1 fruit fly cellular context compared by ENCODE assay signal in genomic region chrX:6794190-6794589, dm6.
TF ChIP-seq lines count a peak whose summit lies in the region.

No protein-coding gene starts in this region.

TF ChIP-seq in whole organism, embryonic, 481 proteins besides CTCF, POLR2A, EP300 and RAD21 (continued from another document):
- TF ChIP-seq CG6272 (GFP tag; IDR thresholded peaks at IDR 0.05; lab: Robert Waterston, UW) (0 out of 2 replicates have a peak, but pooled peaks have one; percentile 28), lola (GFP tag; optimal IDR thresholded peaks at IDR 0.05; lab: Kevin White, UChicago) (peak in 1 of 3 experiments; percentile 50), ERR (GFP tag; optimal IDR thresholded peaks at IDR 0.05; lab: Kevin White, UChicago) (peak; percentile 46), CG8388 (GFP tag; optimal IDR thresholded peaks at IDR 0.05; lab: Kevin White, UChicago) (peak; percentile 73), Trl (optimal IDR thresholded peaks at IDR 0.05; lab: Kevin White, UChicago) (no peak), Trl (GFP tag; optimal IDR thresholded peaks at IDR 0.05; lab: Kevin White, UChicago) (peak; percentile 74), CG34422 (GFP tag; IDR thresholded peaks at IDR 0.05; lab: Robert Waterston, UW) (peak; percentile 87), CG17385 (GFP tag; optimal IDR thresholded peaks at IDR 0.05; lab: Kevin White, UChicago) (peak; percentile 80), Ravus (GFP tag; IDR thresholded peaks at IDR 0.05; lab: Robert Waterston, UW) (peak; percentile 63), sr (GFP tag; IDR thresholded peaks at IDR 0.05; lab: Robert Waterston, UW) (peak; percentile 44; the same call in 1 of the 3 replicates), ttk (GFP tag; IDR thresholded peaks at IDR 0.05; lab: Robert Waterston, UW) (peak; percentile 84), CG7372 (GFP tag; IDR thresholded peaks at IDR 0.05; lab: Robert Waterston, UW) (peak; percentile 76), CG7963 (GFP tag; IDR thresholded peaks at IDR 0.05; lab: Robert Waterston, UW; ENCODE audit: partially characterized antibody) (no peak), CG43689 (GFP tag; IDR thresholded peaks at IDR 0.05; lab: Robert Waterston, UW) (peak; percentile 74), H15 (GFP tag; IDR thresholded peaks at IDR 0.05; lab: Robert Waterston, UW) (peak; percentile 70), Abd-B (GFP tag; optimal IDR thresholded peaks at IDR 0.05; lab: Kevin White, UChicago) (peak; percentile 81), CG9817 (tag; optimal IDR thresholded peaks at IDR 0.05; lab: Kevin White, UChicago) (peak; percentile 78), CG2120 (GFP tag; optimal IDR thresholded peaks at IDR 0.05; lab: Kevin White, UChicago) (peak; percentile 89), CG1603 (tag; optimal IDR thresholded peaks at IDR 0.05; lab: Kevin White, UChicago) (peak; percentile 93), Mad (GFP tag; optimal IDR thresholded peaks at IDR 0.05; lab: Kevin White, UChicago) (peak; percentile 78), abd-A (tag; optimal IDR thresholded peaks at IDR 0.05; lab: Kevin White, UChicago) (no peak), CG9437 (GFP tag; optimal IDR thresholded peaks at IDR 0.05; lab: Kevin White, UChicago) (peak; percentile 64), dmrt99B (tag; optimal IDR thresholded peaks at IDR 0.05; lab: Kevin White, UChicago) (peak; percentile 89), CG16813 (GFP tag; IDR thresholded peaks at IDR 0.05; lab: Robert Waterston, UW; ENCODE audit: partially characterized antibody) (no peak), dmrt11E (tag; optimal IDR thresholded peaks at IDR 0.05; lab: Kevin White, UChicago) (peak; percentile 42), Dfd (GFP tag; optimal IDR thresholded peaks at IDR 0.05; lab: Kevin White, UChicago) (no peak), CG12769 (tag; optimal IDR thresholded peaks at IDR 0.05; lab: Kevin White, UChicago) (peak; percentile 93), CG7357 (GFP tag; IDR thresholded peaks at IDR 0.05; lab: Robert Waterston, UW) (peak; percentile 67; the same call in 2 of the 3 replicates), Hr78 (GFP tag; optimal IDR thresholded peaks at IDR 0.05; lab: Kevin White, UChicago) (no peak), yki (optimal IDR thresholded peaks at IDR 0.05; lab: Kevin White, UChicago) (no peak), CG7556 (GFP tag; optimal IDR thresholded peaks at IDR 0.05; lab: Kevin White, UChicago) (peak; percentile 76), CG11085 (GFP tag; IDR thresholded peaks at IDR 0.05; lab: Robert Waterston, UW) (peak; percentile 60), ssp (GFP tag; IDR thresholded peaks at IDR 0.05; lab: Robert Waterston, UW) (peak; percentile 62; the same call in 1 of the 2 replicates), mirr (GFP tag; optimal IDR thresholded peaks at IDR 0.05; lab: Kevin White, UChicago) (peak; percentile 57), trem (tag; optimal IDR thresholded peaks at IDR 0.05; lab: Kevin White, UChicago) (peak; percentile 43)
